Worm (Caenorhabditis elegans): ENCODE measurements around the gene ndnf-1.

Gene ndnf-1

DNA sequence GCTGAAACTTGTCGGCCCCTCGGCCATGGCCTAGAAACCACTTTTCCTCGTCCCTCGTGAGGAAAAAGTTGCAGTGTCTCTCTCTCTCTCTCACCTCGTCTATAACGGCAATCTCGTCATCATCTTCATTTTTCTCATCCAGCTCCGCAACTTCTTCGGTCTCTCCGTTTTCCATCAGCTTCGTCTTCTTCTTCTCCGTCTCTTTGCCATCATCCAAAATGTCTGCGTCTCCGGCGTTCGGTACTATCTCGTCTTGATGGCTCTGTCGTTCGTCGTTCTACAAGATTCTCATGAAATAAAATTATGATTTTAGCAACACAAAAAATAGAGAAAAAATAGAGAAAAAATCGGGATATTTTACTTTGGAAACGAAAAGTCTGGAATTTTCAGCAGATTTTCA, 27.2 kb downstream of the ndnf-1 start:
- no peak for TF ChIP-seq tbx-2 (tag; optimal IDR thresholded peaks at IDR 0.05)
- TF ChIP-seq C38D4.7 (GFP tag; optimal IDR thresholded peaks at IDR 0.05): no peak
- TF ChIP-seq rnt-1 (tag; optimal IDR thresholded peaks at IDR 0.05): no peak
- TF ChIP-seq fkh-6 (tag; optimal IDR thresholded peaks at IDR 0.05): no peak
- no peak for TF ChIP-seq gmeb-2 (tag; optimal IDR thresholded peaks at IDR 0.05)

DNA sequence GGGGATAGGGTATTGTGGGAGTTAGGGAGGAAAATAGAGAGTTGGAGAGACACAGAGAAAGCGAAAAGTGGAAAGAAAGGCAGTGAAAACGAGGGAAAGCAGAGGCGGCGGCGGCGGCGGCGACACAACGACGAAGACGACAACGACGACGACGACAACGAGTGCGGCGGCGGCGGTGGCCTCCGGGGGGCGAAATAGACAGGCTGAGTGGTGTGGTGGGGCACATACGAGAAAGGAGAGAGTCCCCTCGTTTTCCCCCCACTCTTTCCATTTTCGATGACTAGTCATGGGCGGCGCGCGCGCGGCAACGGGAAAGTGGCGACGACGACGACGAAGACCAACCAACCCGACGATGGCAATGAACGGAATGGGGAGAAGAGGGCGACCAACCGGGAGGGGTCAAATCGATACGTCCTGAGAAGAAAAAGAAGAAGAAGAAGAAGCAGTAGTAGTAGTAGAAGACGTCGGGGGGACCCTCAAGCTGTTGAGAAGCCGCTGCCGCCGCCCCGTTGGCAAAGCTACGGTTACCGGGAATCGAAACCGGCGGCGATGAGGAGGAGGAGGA, 30.1 kb downstream of the ndnf-1 start:
- TF ChIP-seq C08G9.2 (tag; optimal IDR thresholded peaks at IDR 0.05) (peak; percentile 59), npax-4 (tag; optimal IDR thresholded peaks at IDR 0.05) (no peak), hlh-8 (tag; optimal IDR thresholded peaks at IDR 0.05) (no peak), pat-9 (tag; optimal IDR thresholded peaks at IDR 0.05) (no peak), ceh-48 (tag; optimal IDR thresholded peaks at IDR 0.05) (peak; percentile 57), unc-3 (GFP tag; conservative IDR thresholded peaks at IDR 0.05) (0 out of 2 replicates have a peak, but pooled peaks have one; percentile 11), unc-3 (tag; optimal IDR thresholded peaks at IDR 0.05) (peak; percentile 43), eyg-1 (tag; optimal IDR thresholded peaks at IDR 0.05) (no peak), sdc-2 (tag; optimal IDR thresholded peaks at IDR 0.05) (peak; percentile 44), nhr-232 (tag; optimal IDR thresholded peaks at IDR 0.05) (no peak), ceh-14 (tag; optimal IDR thresholded peaks at IDR 0.05) (peak; percentile 71), syd-9 (tag; optimal IDR thresholded peaks at IDR 0.05) (peak; percentile 40), rnt-1 (tag; optimal IDR thresholded peaks at IDR 0.05) (no peak), madf-2 (tag; optimal IDR thresholded peaks at IDR 0.05) (no peak), tbx-2 (tag; optimal IDR thresholded peaks at IDR 0.05) (peak; percentile 63), pqm-1 (tag; optimal IDR thresholded peaks at IDR 0.05) (no peak), ceh-6 (GFP tag; optimal IDR thresholded peaks at IDR 0.05) (no peak), sox-4 (tag; optimal IDR thresholded peaks at IDR 0.05) (no peak), pha-4 (tag; optimal IDR thresholded peaks at IDR 0.05) (no peak), T23F11.4 (GFP tag; optimal IDR thresholded peaks at IDR 0.05) (no peak), tbx-7 (tag; optimal IDR thresholded peaks at IDR 0.05) (no peak), pros-1 (tag; optimal IDR thresholded peaks at IDR 0.05) (peak; percentile 27), ama-1 (optimal IDR thresholded peaks at IDR 0.05) (no peak), elt-4 (tag; optimal IDR thresholded peaks at IDR 0.05) (no peak), pag-3 (tag; optimal IDR thresholded peaks at IDR 0.05; ENCODE audit: borderline replicate concordance) (no peak), nfya-1 (tag; optimal IDR thresholded peaks at IDR 0.05) (peak; percentile 43), ceh-34 (tag; optimal IDR thresholded peaks at IDR 0.05) (peak; percentile 76), ttx-3 (tag; optimal IDR thresholded peaks at IDR 0.05) (no peak), dmd-4 (tag; optimal IDR thresholded peaks at IDR 0.05; ENCODE audit: borderline replicate concordance) (peak; percentile 37), ets-4 (tag; optimal IDR thresholded peaks at IDR 0.05) (no peak), ref-2 (tag; optimal IDR thresholded peaks at IDR 0.05) (peak; percentile 36), ceh-24 (tag; optimal IDR thresholded peaks at IDR 0.05) (no peak), unc-42 (tag; optimal IDR thresholded peaks at IDR 0.05) (peak; percentile 45), ceh-31 (tag; optimal IDR thresholded peaks at IDR 0.05) (peak; percentile 86), ceh-9 (tag; optimal IDR thresholded peaks at IDR 0.05) (no peak), F13H6.1 (tag; optimal IDR thresholded peaks at IDR 0.05) (no peak), lin-11 (tag; optimal IDR thresholded peaks at IDR 0.05) (no peak), ceh-19 (GFP tag; optimal IDR thresholded peaks at IDR 0.05) (peak; percentile 67), ceh-18 (tag; optimal IDR thresholded peaks at IDR 0.05) (peak; percentile 54), hlh-6 (tag; optimal IDR thresholded peaks at IDR 0.05) (peak; percentile 47), Y22D7AL.16 (tag; optimal IDR thresholded peaks at IDR 0.05) (no peak), fkh-6 (tag; optimal IDR thresholded peaks at IDR 0.05) (no peak), ztf-16 (tag; optimal IDR thresholded peaks at IDR 0.05) (no peak), unc-55 (GFP tag; optimal IDR thresholded peaks at IDR 0.05) (no peak), hlh-13 (GFP tag; optimal IDR thresholded peaks at IDR 0.05) (no peak), gmeb-2 (tag; optimal IDR thresholded peaks at IDR 0.05) (no peak), fax-1 (tag; optimal IDR thresholded peaks at IDR 0.05) (no peak), unc-86 (tag; optimal IDR thresholded peaks at IDR 0.05) (peak; percentile 48), hlh-15 (tag; optimal IDR thresholded peaks at IDR 0.05) (no peak), ceh-2 (tag; optimal IDR thresholded peaks at IDR 0.05) (peak; percentile 20)
